Worm (Caenorhabditis elegans) whole organism, L3 larva: ENCODE data around the gene C08F11.12.

Experiments
- elt-1 ChIP-seq: fragments of 150-350 bp; optimal IDR thresholded peaks from 2 replicates; lab custom pipeline; 2014; ENCODE audit warnings: missing biosample characterization, missing genetic modification characterization
- elt-2 ChIP-seq: sonication (generic microtip); optimal IDR thresholded peaks from 2 replicates; lab custom pipeline; 2016; ENCODE audit warnings: missing genetic modification reagents, mild to moderate bottlenecking, missing genetic modification characterization, missing compliant biosample characterization
- mml-1 ChIP-seq: fragments of 150-350 bp; sonication (generic microtip); optimal IDR thresholded peaks from 3 replicates; lab custom pipeline; 2014; ENCODE audit warnings: missing biosample characterization, missing genetic modification characterization
- nhr-237 ChIP-seq: fragments of 150-350 bp; optimal IDR thresholded peaks from 2 replicates; lab custom pipeline; 2014; ENCODE audit warnings: missing biosample characterization, missing genetic modification characterization

DNA sequence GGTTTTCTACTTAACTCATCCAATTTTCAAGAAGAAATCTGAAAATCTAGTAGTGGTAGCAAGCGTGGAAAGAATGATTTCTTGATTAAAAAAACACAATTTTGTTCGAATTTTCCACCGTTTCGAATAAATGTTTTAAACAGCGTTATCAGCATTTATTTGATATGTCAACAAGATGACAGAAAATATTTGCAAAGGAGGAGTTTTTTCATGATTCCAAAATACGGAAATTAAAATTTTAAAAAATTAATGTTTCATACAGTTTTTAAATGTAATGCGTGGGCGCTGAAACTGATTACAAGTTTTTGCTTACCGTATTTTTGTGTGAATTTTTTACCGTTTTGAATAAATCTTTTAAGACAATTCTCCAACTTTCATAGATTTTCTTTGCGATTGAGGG is 18.7 kb downstream of the C08F11.12 start:
- TF ChIP-seq elt-2 (tag; lab: Kevin White, UChicago): no peak
- no peak for TF ChIP-seq elt-1 (tag; lab: Kevin White, UChicago)
- no peak for TF ChIP-seq mml-1 (tag; lab: Kevin White, UChicago)
- no peak for TF ChIP-seq nhr-237 (tag; lab: Kevin White, UChicago)
